Worm (Caenorhabditis elegans): Measurements from ENCODE around the gene pap-3.

pap-3 gene

ce11 chrII:11852191-11852901, 36.0 kb upstream of the pap-3 start (continued):
- no peak for TF ChIP-seq lin-39 (tag; optimal IDR thresholded peaks at IDR 0.05)
- no peak for TF ChIP-seq nhr-6 (tag; optimal IDR thresholded peaks at IDR 0.05)
- TF ChIP-seq nhr-12 (tag; optimal IDR thresholded peaks at IDR 0.05), result no peak
- no peak for TF ChIP-seq nhr-77 (tag; optimal IDR thresholded peaks at IDR 0.05)
- no peak for TF ChIP-seq nhr-129 (tag; optimal IDR thresholded peaks at IDR 0.05)

ce11 chrII:11849572-11849971, 33.2 kb upstream of the pap-3 start:
- TF ChIP-seq sma-9 (GFP tag; optimal IDR thresholded peaks at IDR 0.05), result peak; percentile 53
- TF ChIP-seq sma-9 (tag; optimal IDR thresholded peaks at IDR 0.05), result no peak
- no peak for TF ChIP-seq nhr-23 (tag; optimal IDR thresholded peaks at IDR 0.05)
- peak; percentile 13 for TF ChIP-seq nhr-21 (tag; optimal IDR thresholded peaks at IDR 0.05)
- peak; percentile 21 for TF ChIP-seq nhr-25 (tag; optimal IDR thresholded peaks at IDR 0.05)
- no peak for TF ChIP-seq nhr-129 (tag; optimal IDR thresholded peaks at IDR 0.05)

DNA sequence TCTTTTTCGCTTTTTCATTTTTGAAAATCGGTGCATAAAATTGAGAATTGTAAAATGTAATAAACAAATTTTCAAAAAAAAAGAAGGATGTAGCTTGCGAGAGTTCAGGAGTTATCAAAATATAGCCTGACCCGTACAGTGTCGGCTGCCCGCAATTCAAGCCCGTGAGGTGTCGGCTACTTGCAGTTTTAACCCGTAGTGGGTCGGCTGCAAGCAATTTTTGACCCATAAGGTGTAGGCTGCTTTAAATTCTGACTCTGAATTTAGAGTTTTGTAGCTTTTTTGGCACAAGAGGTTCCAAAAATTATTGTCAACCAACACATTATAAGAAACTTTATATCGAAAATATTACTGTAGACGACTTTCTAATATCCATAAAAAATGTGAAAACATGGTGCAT, 29.6 kb upstream of the pap-3 start:
- TF ChIP-seq ama-1 (optimal IDR thresholded peaks at IDR 0.05) (peak; percentile 57), nhr-12 (tag; optimal IDR thresholded peaks at IDR 0.05) (no peak), unc-39 (tag; optimal IDR thresholded peaks at IDR 0.05) (no peak), alr-1 (tag; optimal IDR thresholded peaks at IDR 0.05) (no peak), nhr-21 (tag; optimal IDR thresholded peaks at IDR 0.05) (peak; percentile 52), snpc-4 (tag; optimal IDR thresholded peaks at IDR 0.05) (peak; percentile 18)

DNA sequence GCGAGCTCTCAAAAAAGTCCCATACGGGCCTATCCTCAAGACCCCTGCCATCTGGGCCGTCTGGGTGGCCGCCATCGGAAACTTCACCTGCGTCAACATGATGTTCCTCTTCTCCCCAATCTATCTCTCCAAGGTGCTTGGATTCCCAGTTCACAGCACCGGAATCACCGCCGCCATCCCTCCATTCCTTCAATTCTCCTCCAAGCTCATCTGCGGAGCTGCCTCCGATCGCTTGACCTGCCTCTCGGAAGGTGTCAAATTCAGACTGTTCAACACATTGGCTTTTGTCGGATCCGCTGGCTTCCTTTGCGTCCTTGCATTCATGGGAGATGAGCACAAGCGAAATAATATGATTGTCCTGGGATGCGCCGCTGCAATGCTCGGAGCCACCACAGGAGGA, 28.6 kb upstream of the pap-3 start:
- TF ChIP-seq ZK546.5 (tag; optimal IDR thresholded peaks at IDR 0.05), result no peak
- no peak for TF ChIP-seq elt-3 (tag; optimal IDR thresholded peaks at IDR 0.05)
- TF ChIP-seq nhr-12 (tag; optimal IDR thresholded peaks at IDR 0.05), result no peak
- no peak for TF ChIP-seq zag-1 (tag; optimal IDR thresholded peaks at IDR 0.05)
- TF ChIP-seq nhr-10 (tag; optimal IDR thresholded peaks at IDR 0.05), result no peak
- TF ChIP-seq dmd-4 (tag; optimal IDR thresholded peaks at IDR 0.05), result no peak
- no peak for TF ChIP-seq nhr-6 (tag; optimal IDR thresholded peaks at IDR 0.05)
- TF ChIP-seq lsy-2 (tag; optimal IDR thresholded peaks at IDR 0.05), result no peak
- no peak for TF ChIP-seq ztf-4 (tag; optimal IDR thresholded peaks at IDR 0.05)
- TF ChIP-seq lin-39 (tag; optimal IDR thresholded peaks at IDR 0.05), result no peak
- no peak for TF ChIP-seq R02D3.7 (tag; optimal IDR thresholded peaks at IDR 0.05)

ce11 chrII:11844072-11844471, 27.7 kb upstream of the pap-3 start:
- no peak for TF ChIP-seq sma-9 (GFP tag; optimal IDR thresholded peaks at IDR 0.05)
- no peak for TF ChIP-seq sma-9 (tag; optimal IDR thresholded peaks at IDR 0.05)
- no peak for TF ChIP-seq R02D3.7 (tag; optimal IDR thresholded peaks at IDR 0.05)
- no peak for TF ChIP-seq crh-2 (tag; optimal IDR thresholded peaks at IDR 0.05)
- TF ChIP-seq ztf-4 (tag; optimal IDR thresholded peaks at IDR 0.05), result no peak
- TF ChIP-seq fos-1 (tag; optimal IDR thresholded peaks at IDR 0.05), result no peak

ce11 chrII:11843441-11843840, 27.1 kb upstream of the pap-3 start:
- TF ChIP-seq sem-4 (tag; optimal IDR thresholded peaks at IDR 0.05) (no peak), sma-9 (GFP tag; optimal IDR thresholded peaks at IDR 0.05) (peak; percentile 74), sma-9 (tag; optimal IDR thresholded peaks at IDR 0.05) (no peak), sma-3 (GFP tag; optimal IDR thresholded peaks at IDR 0.05) (peak; percentile 35), nhr-11 (tag; optimal IDR thresholded peaks at IDR 0.05) (no peak), ceh-16 (tag; optimal IDR thresholded peaks at IDR 0.05) (no peak), C34F6.9 (tag; optimal IDR thresholded peaks at IDR 0.05) (no peak), F13H6.1 (tag; optimal IDR thresholded peaks at IDR 0.05) (no peak), nhr-237 (tag; optimal IDR thresholded peaks at IDR 0.05) (no peak), ama-1 (optimal IDR thresholded peaks at IDR 0.05) (peak; percentile 45), nhr-129 (tag; optimal IDR thresholded peaks at IDR 0.05) (no peak), mdl-1 (tag; optimal IDR thresholded peaks at IDR 0.05) (no peak), nhr-12 (tag; optimal IDR thresholded peaks at IDR 0.05) (no peak), elt-3 (tag; optimal IDR thresholded peaks at IDR 0.05) (no peak), fos-1 (tag; optimal IDR thresholded peaks at IDR 0.05) (no peak), ceh-82 (tag; optimal IDR thresholded peaks at IDR 0.05) (no peak), nhr-21 (tag; optimal IDR thresholded peaks at IDR 0.05) (peak; percentile 71), lin-13 (GFP tag; optimal IDR thresholded peaks at IDR 0.05) (no peak), ztf-1 (GFP tag; conservative IDR thresholded peaks at IDR 0.05) (no peak), blmp-1 (tag; optimal IDR thresholded peaks at IDR 0.05; ENCODE audit: insufficient read depth) (no peak), gmeb-1 (tag; optimal IDR thresholded peaks at IDR 0.05) (no peak)
